Worm (Caenorhabditis elegans): Measurements from ENCODE around the gene F34D10.4.

DNA sequence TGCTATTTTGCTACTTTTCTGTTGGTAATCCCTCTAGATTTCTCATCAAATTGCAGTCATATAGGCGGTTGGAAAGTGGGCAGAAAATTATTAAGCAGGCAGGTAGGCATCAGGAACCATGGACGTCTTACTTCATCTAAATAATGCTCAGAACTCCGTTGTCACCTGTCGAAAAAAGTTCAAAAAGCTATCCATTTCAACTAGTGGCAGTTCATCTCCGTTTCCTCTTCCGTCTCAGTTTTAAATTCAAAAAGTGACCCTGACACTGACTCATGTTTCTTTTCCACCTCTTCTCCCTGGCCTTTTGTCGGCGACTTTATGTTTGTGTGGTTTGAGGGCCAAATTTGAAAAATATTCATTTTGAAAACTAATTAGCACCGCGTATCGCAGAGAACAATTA lies 38.1 kb downstream of the F34D10.4 start:
- TF ChIP-seq lin-15B (tag; optimal IDR thresholded peaks at IDR 0.05) (no peak), nhr-12 (tag; optimal IDR thresholded peaks at IDR 0.05) (no peak), pax-3 (tag; optimal IDR thresholded peaks at IDR 0.05) (no peak), ama-1 (optimal IDR thresholded peaks at IDR 0.05) (no peak), nhr-71 (tag; optimal IDR thresholded peaks at IDR 0.05) (no peak), nhr-237 (tag; optimal IDR thresholded peaks at IDR 0.05) (no peak), ceh-82 (tag; optimal IDR thresholded peaks at IDR 0.05) (no peak)

Data from whole organism, L1 larva.